Fruit fly (Drosophila melanogaster) whole organism: Measurements from ENCODE around the gene CG31542.

Experiments
- Dll ChIP-seq: fragments of >200 bp; optimal IDR thresholded peaks from 2 replicates; lab custom pipeline; 2017
- EcR ChIP-seq, 2 experiments: fragments of >200 bp; optimal IDR thresholded peaks; 2 replicates each; lab custom pipeline; 2017; ENCODE audit warnings: missing biosample characterization in 2 of 2, missing genetic modification characterization in 2 of 2, missing genetic modification reagents in 2 of 2
- pan ChIP-seq: fragments of >200 bp; optimal IDR thresholded peaks from 2 replicates; lab custom pipeline; 2017
- psq ChIP-seq: fragments of >200 bp; optimal IDR thresholded peaks from 2 replicates; lab custom pipeline; 2017

DNA sequence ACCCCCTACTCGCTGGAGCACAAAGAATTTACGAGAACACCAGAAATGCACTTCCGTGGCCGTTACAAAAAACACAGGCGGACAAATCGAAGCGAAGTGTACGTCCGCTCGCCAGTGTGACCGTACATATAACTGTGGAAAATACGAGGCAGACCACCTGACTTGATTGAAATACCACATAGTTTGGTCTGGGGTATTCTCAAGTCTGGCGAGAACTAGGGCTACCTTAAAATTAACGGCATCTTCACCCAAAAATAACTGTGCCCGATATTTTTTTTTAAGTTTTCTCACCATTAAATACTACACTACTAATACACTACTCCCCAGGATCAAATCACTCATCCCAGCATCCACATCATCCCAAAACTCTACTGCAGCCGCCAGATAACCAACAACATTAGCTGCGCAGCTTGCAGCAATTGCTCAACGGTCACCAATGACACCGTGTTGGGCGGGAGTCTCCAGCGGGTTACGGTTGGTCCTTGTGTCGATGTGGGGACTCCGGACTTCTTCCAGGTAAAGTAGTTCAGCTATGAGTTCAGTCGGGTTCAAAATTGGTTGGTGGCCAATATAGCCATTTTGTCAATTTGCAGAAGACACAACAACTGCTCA is 1.1 kb upstream of the CG31542 start, which contains the start of gene Cerk:
- TF ChIP-seq EcR (GFP tag; optimal IDR thresholded peaks at IDR 0.05; lab: Kevin White, UChicago): no peak
- no peak for TF ChIP-seq pan (lab: Kevin White, UChicago)
- no peak for TF ChIP-seq Dll
- TF ChIP-seq psq (lab: Kevin White, UChicago): no peak
